Worm (Caenorhabditis elegans) whole organism, late embryonic: ENCODE data around the gene T10G3.3.

ENCODE experiments used
- ama-1 ChIP-seq: fragments of 150-350 bp; optimal IDR thresholded peaks from 2 replicates; lab custom pipeline; 2014
- ceh-9 ChIP-seq: sonication (generic microtip); optimal IDR thresholded peaks from 2 replicates; lab custom pipeline; 2016; ENCODE audit warnings: mild to moderate bottlenecking, missing genetic modification characterization, inconsistent platforms, missing compliant biosample characterization
- che-1 ChIP-seq: sonication (generic microtip); optimal IDR thresholded peaks from 2 replicates; lab custom pipeline; 2016; ENCODE audit warnings: mild to moderate bottlenecking, missing genetic modification characterization, missing compliant biosample characterization
- dmd-4 ChIP-seq: sonication (generic microtip); optimal IDR thresholded peaks from 2 replicates; lab custom pipeline; 2016; ENCODE audit warnings: borderline replicate concordance, missing genetic modification characterization, missing compliant biosample characterization
- dve-1 ChIP-seq: sonication (generic microtip); optimal IDR thresholded peaks from 2 replicates; lab custom pipeline; 2017; ENCODE audit warnings: antibody characterized with exemption, mild to moderate bottlenecking, missing genetic modification characterization, missing compliant biosample characterization
- lim-6 ChIP-seq: sonication (generic microtip); optimal IDR thresholded peaks from 2 replicates; lab custom pipeline; 2016; ENCODE audit warnings: missing genetic modification characterization, missing compliant biosample characterization
- mec-3 ChIP-seq: sonication (generic microtip); optimal IDR thresholded peaks from 2 replicates; lab custom pipeline; 2016; ENCODE audit warnings: borderline replicate concordance, missing genetic modification characterization, missing compliant biosample characterization
- nhr-11 ChIP-seq: fragments of 150-350 bp; optimal IDR thresholded peaks from 2 replicates; lab custom pipeline; 2014; ENCODE audit warnings: missing biosample characterization, missing genetic modification characterization
- pqm-1 ChIP-seq: sonication (generic microtip); optimal IDR thresholded peaks from 2 replicates; lab custom pipeline; 2016; ENCODE audit warnings: missing genetic modification characterization, missing compliant biosample characterization
- pros-1 ChIP-seq: fragments of 150-350 bp; optimal IDR thresholded peaks from 2 replicates; lab custom pipeline; 2014; ENCODE audit warnings: missing biosample characterization, missing genetic modification reagents, missing genetic modification characterization
- rnt-1 ChIP-seq: sonication (generic microtip); optimal IDR thresholded peaks from 2 replicates; lab custom pipeline; 2016; ENCODE audit warnings: missing genetic modification characterization, missing compliant biosample characterization
- unc-55 ChIP-seq: sonication (generic microtip); optimal IDR thresholded peaks from 2 replicates; lab custom pipeline; 2017; ENCODE audit warnings: missing biosample characterization, missing genetic modification reagents, missing genetic modification characterization

DNA sequence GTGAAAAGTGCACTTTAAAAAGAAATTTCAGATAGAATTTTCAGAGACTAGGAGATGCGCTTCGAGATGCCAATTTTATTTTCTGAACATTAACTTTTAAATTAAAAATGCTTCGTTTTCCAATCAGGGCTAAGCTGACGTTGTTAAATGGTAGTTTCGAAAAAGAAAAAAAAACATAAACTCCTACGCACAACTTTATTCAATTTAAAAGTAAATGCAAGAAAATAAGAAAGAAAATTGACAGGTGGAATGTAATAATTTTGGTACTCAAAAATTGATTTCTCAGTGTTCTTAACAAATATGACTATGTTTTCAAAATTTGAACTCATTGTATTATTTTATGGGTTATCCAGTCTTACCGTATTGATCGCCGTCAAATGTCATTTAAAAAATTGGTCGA is 36.7 kb downstream of the T10G3.3 start, which contains the start of gene lurp-2:
- TF ChIP-seq nhr-11 (tag; lab: Kevin White, UChicago), result no peak
- no peak for TF ChIP-seq unc-55
- no peak for TF ChIP-seq rnt-1 (tag; lab: Kevin White, UChicago)
- TF ChIP-seq che-1, result no peak
- TF ChIP-seq ama-1 (lab: Kevin White, UChicago), result no peak
- no peak for TF ChIP-seq pros-1 (tag; lab: Kevin White, UChicago)
- no peak for TF ChIP-seq lim-6 (tag; lab: Kevin White, UChicago)
- no peak for TF ChIP-seq mec-3 (tag; lab: Kevin White, UChicago)
- TF ChIP-seq dmd-4, result no peak
- no peak for TF ChIP-seq dve-1 (tag; lab: Kevin White, UChicago)
- no peak for TF ChIP-seq ceh-9 (tag; lab: Kevin White, UChicago)
- no peak for TF ChIP-seq pqm-1 (tag; lab: Kevin White, UChicago)
